Fruit fly (Drosophila melanogaster) whole organism, prepupa: ENCODE measurements around the gene awd.

Experiments used
- CG16779 ChIP-seq: fragments of 200-800 bp; sonication (Bioruptor generic); optimal IDR thresholded peaks from 3 replicates; lab custom pipeline; 2017; ENCODE audit warnings: missing biosample characterization, mild to moderate bottlenecking, missing genetic modification characterization
- CG6276 ChIP-seq: fragments of 200-800 bp; sonication (Bioruptor generic); optimal IDR thresholded peaks from 2 replicates; lab custom pipeline; 2017; ENCODE audit warnings: missing biosample characterization, mild to moderate bottlenecking, missing genetic modification characterization
- Hr38 ChIP-seq: sonication (Bioruptor generic); optimal IDR thresholded peaks from 2 replicates; lab custom pipeline; 2016; ENCODE audit warnings: missing biosample characterization, missing genetic modification characterization
- Lpt ChIP-seq: fragments of 200-800 bp; sonication (Bioruptor generic); optimal IDR thresholded peaks from 3 replicates; lab custom pipeline; 2016; ENCODE audit warnings: missing biosample characterization, missing genetic modification characterization

DNA sequence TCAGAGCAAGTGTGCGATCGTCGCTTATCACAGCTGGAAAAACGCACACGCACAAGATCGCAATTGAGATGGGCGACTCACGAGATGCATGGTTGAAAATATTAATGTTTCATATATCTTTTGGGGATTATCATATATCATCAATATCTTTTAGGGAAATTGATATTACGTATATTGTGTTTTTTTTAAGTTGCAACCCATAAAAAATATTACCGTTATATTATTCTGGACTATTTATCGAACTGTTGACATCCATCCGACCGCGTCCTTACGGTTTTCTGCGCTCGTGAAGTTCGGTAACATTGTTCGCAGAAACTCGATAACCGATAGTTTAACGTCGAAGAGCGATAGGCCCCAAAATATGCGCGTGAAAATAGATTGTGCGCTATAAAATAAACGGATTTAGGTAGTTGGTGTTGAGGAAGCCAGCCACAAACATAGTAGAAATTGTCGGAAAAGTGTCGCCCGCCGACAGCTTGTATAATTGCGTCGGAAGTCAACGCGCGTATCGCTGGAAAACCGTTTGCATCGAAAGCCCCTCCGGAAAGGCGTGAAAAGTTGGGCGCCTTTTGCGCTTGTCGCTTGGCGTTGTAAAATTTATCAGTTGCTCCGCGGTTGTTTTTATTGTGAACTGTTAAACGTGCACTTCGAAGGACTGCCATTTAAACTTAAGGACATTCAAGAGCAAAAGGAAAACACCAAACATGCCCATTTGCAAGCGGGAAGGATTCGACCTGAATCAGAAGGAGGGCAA lies 48.0 kb upstream of the awd start, which contains the start of the genes Mccc1 and Acf:
- no peak for TF ChIP-seq Hr38
- no peak for TF ChIP-seq Lpt (GFP tag; lab: Kevin White, UChicago)
- no peak for TF ChIP-seq CG16779 (tag; lab: Kevin White, UChicago)
- no peak for TF ChIP-seq CG6276 (GFP tag; lab: Kevin White, UChicago)
